Worm (Caenorhabditis elegans) whole organism, L2 larva: ENCODE measurements around the gene C02E7.10.

Experiments used
- Y55F3AM.14 ChIP-seq: fragments of 200-800 bp; sonication (Bioruptor generic); optimal IDR thresholded peaks from 2 replicates; lab custom pipeline; 2018; ENCODE audit warnings: mild to moderate bottlenecking, missing genetic modification characterization, missing compliant biosample characterization
- aly-2 ChIP-seq: fragments of 150-350 bp; optimal IDR thresholded peaks from 2 replicates; lab custom pipeline; 2014; ENCODE audit warnings: missing biosample characterization, missing genetic modification characterization
- crh-2 ChIP-seq: sonication (generic microtip); optimal IDR thresholded peaks from 2 replicates; lab custom pipeline; 2017; ENCODE audit warnings: missing biosample characterization, missing genetic modification characterization
- dmd-4 ChIP-seq: sonication (generic microtip); optimal IDR thresholded peaks from 2 replicates; lab custom pipeline; 2017; ENCODE audit warnings: missing biosample characterization, missing genetic modification characterization
- nhr-21 ChIP-seq: fragments of 150-350 bp; optimal IDR thresholded peaks from 2 replicates; lab custom pipeline; 2014; ENCODE audit warnings: missing biosample characterization, missing genetic modification characterization
- nhr-25 ChIP-seq: fragments of 150-350 bp; sonication (generic microtip); optimal IDR thresholded peaks from 3 replicates; lab custom pipeline; 2014; ENCODE audit warnings: missing biosample characterization, missing genetic modification characterization

DNA sequence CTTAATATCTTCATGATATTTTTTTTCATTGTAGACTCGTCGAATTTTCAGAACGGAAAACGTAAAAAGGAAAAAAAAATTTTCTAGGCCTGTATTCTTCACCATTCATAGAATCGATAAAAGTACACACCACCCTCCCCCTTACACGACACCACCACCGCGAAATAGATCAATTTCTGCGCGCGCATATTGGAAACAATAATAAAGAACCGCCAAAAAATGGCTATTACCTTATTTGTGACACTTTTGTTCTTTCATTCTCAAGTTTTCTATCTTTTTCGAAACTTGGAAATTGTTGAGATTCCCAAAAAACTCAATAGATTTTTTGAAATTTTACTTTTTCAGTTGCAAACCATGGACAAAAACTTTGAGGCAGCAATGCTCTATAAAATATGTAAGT lies 42.3 kb upstream of the C02E7.10 start, which contains the start of gene F26G5.1:
- TF ChIP-seq nhr-21 (tag; lab: Kevin White, UChicago): no peak
- TF ChIP-seq Y55F3AM.14 (GFP tag; lab: Kevin White, UChicago): no peak
- no peak for TF ChIP-seq nhr-25 (tag; lab: Kevin White, UChicago)
- no peak for TF ChIP-seq aly-2 (tag; lab: Kevin White, UChicago)
- TF ChIP-seq dmd-4: no peak
- TF ChIP-seq crh-2 (tag; lab: Kevin White, UChicago): no peak
